Worm (Caenorhabditis elegans) whole organism, late embryonic: ENCODE results near the gene Y32H12A.7.
A peak's percentile ranks its signal among the peaks of the same experiment; 100 is the strongest.

Experiments
- C38D4.7 ChIP-seq: fragments of 200-800 bp; sonication (Bioruptor generic); optimal IDR thresholded peaks from 2 replicates; lab custom pipeline; 2018; ENCODE audit warnings: mild to moderate bottlenecking, missing genetic modification characterization, moderate library complexity, missing compliant biosample characterization
- K09A11.1 ChIP-seq: sonication (generic microtip); optimal IDR thresholded peaks from 2 replicates; lab custom pipeline; 2017; ENCODE audit warnings: antibody characterized with exemption, mild to moderate bottlenecking, missing genetic modification characterization, missing compliant biosample characterization; ENCODE audit not compliant: insufficient read depth
- ama-1 ChIP-seq: fragments of 150-350 bp; optimal IDR thresholded peaks from 2 replicates; lab custom pipeline; 2014
- ceh-30 ChIP-seq: fragments of 150-350 bp; optimal IDR thresholded peaks from 2 replicates; lab custom pipeline; 2014; ENCODE audit warnings: missing biosample characterization, missing genetic modification characterization
- elt-4 ChIP-seq: sonication (generic microtip); optimal IDR thresholded peaks from 2 replicates; lab custom pipeline; 2016; ENCODE audit warnings: missing genetic modification characterization, missing compliant biosample characterization
- fkh-10 ChIP-seq: fragments of 150-350 bp; optimal IDR thresholded peaks from 2 replicates; lab custom pipeline; 2014; ENCODE audit warnings: missing biosample characterization, missing genetic modification reagents, missing genetic modification characterization
- hlh-15 ChIP-seq: sonication (generic microtip); optimal IDR thresholded peaks from 2 replicates; lab custom pipeline; 2016; ENCODE audit warnings: missing genetic modification characterization, missing compliant biosample characterization
- nhr-11 ChIP-seq: fragments of 150-350 bp; optimal IDR thresholded peaks from 2 replicates; lab custom pipeline; 2014; ENCODE audit warnings: missing biosample characterization, missing genetic modification characterization
- npax-4 ChIP-seq: sonication (generic microtip); optimal IDR thresholded peaks from 2 replicates; lab custom pipeline; 2016; ENCODE audit warnings: missing genetic modification characterization, missing compliant biosample characterization
- pax-1 ChIP-seq: fragments of 150-350 bp; optimal IDR thresholded peaks from 2 replicates; lab custom pipeline; 2014; ENCODE audit warnings: missing biosample characterization, missing genetic modification characterization
- pros-1 ChIP-seq: fragments of 150-350 bp; optimal IDR thresholded peaks from 2 replicates; lab custom pipeline; 2014; ENCODE audit warnings: missing biosample characterization, missing genetic modification reagents, missing genetic modification characterization
- unc-86 ChIP-seq: sonication (generic microtip); optimal IDR thresholded peaks from 2 replicates; lab custom pipeline; 2016; ENCODE audit warnings: missing genetic modification characterization, missing compliant biosample characterization

ce11 chrIII:5349250-5349649 lies 36.0 kb downstream of the Y32H12A.7 start, which contains the start of gene thoc-5:
- TF ChIP-seq ama-1 (no peak), hlh-15 (tag; lab: Kevin White, UChicago) (peak; percentile 34), K09A11.1 (tag; lab: Kevin White, UChicago) (no peak), pax-1 (tag; lab: Kevin White, UChicago) (no peak), fkh-10 (no peak), elt-4 (tag; lab: Kevin White, UChicago) (no peak), pros-1 (tag; lab: Kevin White, UChicago) (peak; percentile 26), nhr-11 (tag; lab: Kevin White, UChicago) (no peak), ceh-30 (no peak), C38D4.7 (GFP tag; lab: Kevin White, UChicago) (no peak), npax-4 (tag; lab: Kevin White, UChicago) (no peak), unc-86 (tag; lab: Kevin White, UChicago) (peak; percentile 11)
